Worm (Caenorhabditis elegans): ENCODE data around the gene E02H4.5.

The E02H4.5 gene

ce11 chrX:14267781-14268180, 12.8 kb upstream of the E02H4.5 start, which contains the start of gene del-1:
Gene del-1 (plus strand): TSS chrX:14268081.
- no peak for TF ChIP-seq ets-7 (tag; optimal IDR thresholded peaks at IDR 0.05)
- TF ChIP-seq hmbx-1 (tag; optimal IDR thresholded peaks at IDR 0.05), result no peak
- no peak for TF ChIP-seq pes-1 (GFP tag; IDR thresholded peaks at IDR 0.05)
- no peak for TF ChIP-seq F13C5.2 (tag; optimal IDR thresholded peaks at IDR 0.05)
- TF ChIP-seq hmg-4 (GFP tag; optimal IDR thresholded peaks at IDR 0.05), result no peak
- TF ChIP-seq sea-1 (GFP tag; conservative IDR thresholded peaks at IDR 0.05), result no peak
- no peak for TF ChIP-seq flt-1 (GFP tag; IDR thresholded peaks at IDR 0.05)
- TF ChIP-seq hnd-1 (tag; optimal IDR thresholded peaks at IDR 0.05), result no peak
- no peak for TF ChIP-seq tra-4 (tag; optimal IDR thresholded peaks at IDR 0.05)
- no peak for TF ChIP-seq tbx-37 (GFP tag; conservative IDR thresholded peaks at IDR 0.05)
- no peak for TF ChIP-seq scrt-1 (GFP tag; IDR thresholded peaks at IDR 0.05)
- no peak for TF ChIP-seq ceh-36 (tag; optimal IDR thresholded peaks at IDR 0.05)
- TF ChIP-seq tbx-11 (GFP tag; IDR thresholded peaks at IDR 0.05), result no peak
- no peak for TF ChIP-seq B0310.2 (tag; optimal IDR thresholded peaks at IDR 0.05)
- no peak for TF ChIP-seq ama-1 (optimal IDR thresholded peaks at IDR 0.05)
- no peak for TF ChIP-seq aly-1 (tag; optimal IDR thresholded peaks at IDR 0.05)
- TF ChIP-seq ceh-13 (GFP tag; optimal IDR thresholded peaks at IDR 0.05), result no peak

- no peak for TF ChIP-seq flt-1 (GFP tag; IDR thresholded peaks at IDR 0.05)
- no peak for TF ChIP-seq ceh-36 (tag; optimal IDR thresholded peaks at IDR 0.05)
- no peak for TF ChIP-seq scrt-1 (GFP tag; IDR thresholded peaks at IDR 0.05)
- no peak for TF ChIP-seq ceh-13 (GFP tag; optimal IDR thresholded peaks at IDR 0.05)
Measured at ce11 chrX:14267170-14267569, 12.2 kb upstream of the E02H4.5 start.

ce11 chrX:14263473-14263872, 8.5 kb upstream of the E02H4.5 start, which contains the start of gene E02H4.8:
Gene E02H4.8 (minus strand): TSS chrX:14263573.
- no peak for TF ChIP-seq hmbx-1 (tag; optimal IDR thresholded peaks at IDR 0.05)
- no peak for TF ChIP-seq ceh-13 (GFP tag; optimal IDR thresholded peaks at IDR 0.05)
- no peak for TF ChIP-seq pes-1 (GFP tag; IDR thresholded peaks at IDR 0.05)
- no peak for TF ChIP-seq flt-1 (GFP tag; IDR thresholded peaks at IDR 0.05)
- no peak for TF ChIP-seq scrt-1 (GFP tag; IDR thresholded peaks at IDR 0.05)
- TF ChIP-seq ceh-36 (tag; optimal IDR thresholded peaks at IDR 0.05), result no peak
- no peak for TF ChIP-seq B0310.2 (tag; optimal IDR thresholded peaks at IDR 0.05)
- no peak for TF ChIP-seq ama-1 (optimal IDR thresholded peaks at IDR 0.05)
- TF ChIP-seq tbx-37 (GFP tag; conservative IDR thresholded peaks at IDR 0.05), result no peak
- no peak for TF ChIP-seq tra-4 (tag; optimal IDR thresholded peaks at IDR 0.05)
- no peak for TF ChIP-seq aly-1 (tag; optimal IDR thresholded peaks at IDR 0.05)
- TF ChIP-seq hnd-1 (tag; optimal IDR thresholded peaks at IDR 0.05), result no peak
- TF ChIP-seq ets-7 (tag; optimal IDR thresholded peaks at IDR 0.05), result no peak

DNA sequence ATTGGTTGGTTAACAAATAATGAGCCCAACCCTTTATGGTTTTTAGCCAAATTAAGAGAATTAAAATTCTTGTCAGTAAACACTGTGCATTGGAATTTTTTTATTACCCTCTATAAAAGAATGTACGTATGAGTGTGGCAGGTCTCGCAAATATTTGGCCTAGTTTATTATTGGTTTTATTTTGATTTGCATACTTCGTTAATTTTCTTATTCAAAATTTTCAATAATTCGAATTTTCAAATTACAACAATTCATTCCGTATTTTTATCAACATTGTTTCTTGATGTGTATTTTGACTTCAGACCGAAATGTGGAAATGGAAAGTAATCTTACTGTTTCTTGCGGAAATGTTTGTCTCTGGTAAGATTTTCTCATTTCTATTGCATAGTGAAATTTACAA, 2.7 kb upstream of the E02H4.5 start, which contains the start of gene E02H4.4:
Gene E02H4.4, plus strand, starts transcription at position 301 of the 400 bp plus-strand sequence.
- TF ChIP-seq ceh-13 (GFP tag; optimal IDR thresholded peaks at IDR 0.05) (no peak), sea-1 (GFP tag; conservative IDR thresholded peaks at IDR 0.05) (no peak), pes-1 (GFP tag; IDR thresholded peaks at IDR 0.05) (no peak), scrt-1 (GFP tag; IDR thresholded peaks at IDR 0.05) (no peak), ets-7 (tag; optimal IDR thresholded peaks at IDR 0.05) (no peak), hmg-4 (GFP tag; optimal IDR thresholded peaks at IDR 0.05) (no peak), hmbx-1 (tag; optimal IDR thresholded peaks at IDR 0.05) (no peak), tra-4 (tag; optimal IDR thresholded peaks at IDR 0.05) (no peak), flt-1 (GFP tag; IDR thresholded peaks at IDR 0.05) (no peak), tbx-11 (GFP tag; IDR thresholded peaks at IDR 0.05) (no peak), B0310.2 (tag; optimal IDR thresholded peaks at IDR 0.05) (no peak), aly-1 (tag; optimal IDR thresholded peaks at IDR 0.05) (no peak), ama-1 (optimal IDR thresholded peaks at IDR 0.05) (no peak), F13C5.2 (tag; optimal IDR thresholded peaks at IDR 0.05) (no peak), tbx-37 (GFP tag; conservative IDR thresholded peaks at IDR 0.05) (no peak), hnd-1 (tag; optimal IDR thresholded peaks at IDR 0.05) (no peak), ceh-36 (tag; optimal IDR thresholded peaks at IDR 0.05) (no peak)

DNA sequence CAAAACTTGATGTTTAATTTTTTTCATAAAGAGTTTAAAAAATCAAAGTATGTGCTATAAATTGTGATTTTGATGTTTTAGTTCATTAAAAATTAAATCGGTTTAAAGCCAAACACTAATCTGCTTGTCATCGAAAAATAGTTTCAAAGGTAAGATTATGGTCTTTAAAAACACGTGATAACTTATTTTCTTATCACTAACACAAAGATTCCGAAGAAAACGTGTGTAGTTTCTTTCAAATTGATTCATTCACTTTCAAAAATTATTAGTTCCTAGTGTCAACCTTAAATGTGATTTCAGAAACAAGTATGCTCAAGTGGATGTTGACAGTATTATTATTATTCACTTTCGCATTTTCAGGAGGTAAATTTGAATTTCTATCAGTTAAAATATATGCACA, 1.0 kb upstream of the E02H4.5 start, which contains the start of gene E02H4.7:
Gene E02H4.7, plus strand, starts transcription at position 301 of the 400 bp plus-strand sequence.
- TF ChIP-seq flt-1 (GFP tag; IDR thresholded peaks at IDR 0.05) (no peak), hmbx-1 (tag; optimal IDR thresholded peaks at IDR 0.05) (no peak), hmg-4 (GFP tag; optimal IDR thresholded peaks at IDR 0.05) (no peak), scrt-1 (GFP tag; IDR thresholded peaks at IDR 0.05) (no peak), B0310.2 (tag; optimal IDR thresholded peaks at IDR 0.05) (no peak), ceh-13 (GFP tag; optimal IDR thresholded peaks at IDR 0.05) (no peak), hnd-1 (tag; optimal IDR thresholded peaks at IDR 0.05) (no peak), tra-4 (tag; optimal IDR thresholded peaks at IDR 0.05) (no peak), sea-1 (GFP tag; conservative IDR thresholded peaks at IDR 0.05) (no peak), ama-1 (optimal IDR thresholded peaks at IDR 0.05) (no peak), tbx-11 (GFP tag; IDR thresholded peaks at IDR 0.05) (no peak), tbx-37 (GFP tag; conservative IDR thresholded peaks at IDR 0.05) (no peak), aly-1 (tag; optimal IDR thresholded peaks at IDR 0.05) (no peak), ceh-36 (tag; optimal IDR thresholded peaks at IDR 0.05) (no peak), pes-1 (GFP tag; IDR thresholded peaks at IDR 0.05) (no peak), ets-7 (tag; optimal IDR thresholded peaks at IDR 0.05) (no peak), F13C5.2 (tag; optimal IDR thresholded peaks at IDR 0.05) (no peak)

DNA sequence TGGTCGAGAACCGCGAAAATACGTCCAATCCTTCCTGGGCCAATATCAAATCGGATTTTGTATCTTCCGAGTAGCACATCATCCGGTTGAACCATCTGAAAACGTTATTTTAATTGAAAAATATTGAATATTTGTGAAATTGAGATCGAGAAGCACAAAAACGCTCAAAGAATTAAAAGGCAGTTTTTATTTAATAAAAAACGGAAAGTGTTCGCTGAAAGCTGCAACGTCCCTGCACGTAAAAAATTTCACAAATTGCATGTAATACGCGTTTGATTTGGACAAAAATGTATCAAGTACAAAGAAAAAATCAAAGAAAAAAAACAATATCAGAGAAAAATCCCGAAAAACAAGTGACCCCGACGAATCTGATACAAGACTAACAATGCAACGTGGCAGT, 2.9 kb downstream of the E02H4.5 start, which contains the start of gene E02H4.6:
Gene E02H4.6, minus strand, starts transcription at position 101 of the 400 bp plus-strand sequence.
- TF ChIP-seq hnd-1 (tag; optimal IDR thresholded peaks at IDR 0.05), result no peak
- no peak for TF ChIP-seq ceh-13 (GFP tag; optimal IDR thresholded peaks at IDR 0.05)
- no peak for TF ChIP-seq tbx-37 (GFP tag; conservative IDR thresholded peaks at IDR 0.05)
- TF ChIP-seq pes-1 (GFP tag; IDR thresholded peaks at IDR 0.05), result no peak
- no peak for TF ChIP-seq ama-1 (optimal IDR thresholded peaks at IDR 0.05)
- TF ChIP-seq sea-1 (GFP tag; conservative IDR thresholded peaks at IDR 0.05), result no peak
- TF ChIP-seq hmbx-1 (tag; optimal IDR thresholded peaks at IDR 0.05), result no peak
- TF ChIP-seq ceh-36 (tag; optimal IDR thresholded peaks at IDR 0.05), result no peak
- TF ChIP-seq tbx-11 (GFP tag; IDR thresholded peaks at IDR 0.05), result no peak
- no peak for TF ChIP-seq B0310.2 (tag; optimal IDR thresholded peaks at IDR 0.05)
- no peak for TF ChIP-seq aly-1 (tag; optimal IDR thresholded peaks at IDR 0.05)
- TF ChIP-seq scrt-1 (GFP tag; IDR thresholded peaks at IDR 0.05), result no peak
- no peak for TF ChIP-seq hmg-4 (GFP tag; optimal IDR thresholded peaks at IDR 0.05)
- no peak for TF ChIP-seq flt-1 (GFP tag; IDR thresholded peaks at IDR 0.05)
- no peak for TF ChIP-seq ets-7 (tag; optimal IDR thresholded peaks at IDR 0.05)
- no peak for TF ChIP-seq tra-4 (tag; optimal IDR thresholded peaks at IDR 0.05)
- no peak for TF ChIP-seq F13C5.2 (tag; optimal IDR thresholded peaks at IDR 0.05)

Data from whole organism, early embryonic.